Worm (Caenorhabditis elegans): ENCODE data around the gene T13C2.7.
"Not testable (repeated sequence)": the region's sequence is repeated elsewhere in the genome, so short reads cannot be mapped to it uniquely, and the experiment has no call there.

The T13C2.7 gene

ce11 chrII:6764734-6765133 lies 14.5 kb upstream of the T13C2.7 start, which contains the start of gene nlp-50:
nlp-50 (plus strand) TSS chrII:6765034.
- no peak for TF ChIP-seq lin-32 (GFP tag; optimal IDR thresholded peaks at IDR 0.05)
- no peak for TF ChIP-seq mab-5 (tag; optimal IDR thresholded peaks at IDR 0.05)
- TF ChIP-seq lsy-2 (tag; optimal IDR thresholded peaks at IDR 0.05), result no peak
- TF ChIP-seq ztf-11 (tag; optimal IDR thresholded peaks at IDR 0.05), result no peak
- no peak for TF ChIP-seq ham-2 (GFP tag; optimal IDR thresholded peaks at IDR 0.05)
- no peak for TF ChIP-seq sptf-1 (tag; optimal IDR thresholded peaks at IDR 0.05)

ce11 chrII:6768014-6768413 lies 11.2 kb upstream of the T13C2.7 start, which contains the start of gene F41G3.18:
F41G3.18 (plus strand) TSS chrII:6768314.
- TF ChIP-seq ceh-39 (tag; optimal IDR thresholded peaks at IDR 0.05), result no peak
- no peak for TF ChIP-seq nhr-2 (tag; optimal IDR thresholded peaks at IDR 0.05)
- no peak for TF ChIP-seq mls-2 (tag; optimal IDR thresholded peaks at IDR 0.05)
- no peak for TF ChIP-seq flh-1 (GFP tag; optimal IDR thresholded peaks at IDR 0.05)
- TF ChIP-seq ceh-83 (GFP tag; optimal IDR thresholded peaks at IDR 0.05), result no peak
- no peak for TF ChIP-seq cnd-1 (tag; optimal IDR thresholded peaks at IDR 0.05)
- TF ChIP-seq hlh-1 (tag; optimal IDR thresholded peaks at IDR 0.05), result no peak

ce11 chrII:6770030-6770429 lies 9.2 kb upstream of the T13C2.7 start:
- TF ChIP-seq lin-13 (tag; optimal IDR thresholded peaks at IDR 0.05) (no peak), unc-62 (GFP tag; optimal IDR thresholded peaks at IDR 0.05) (no peak), zip-8 (tag; optimal IDR thresholded peaks at IDR 0.05) (no peak), M03D4.4 (tag; optimal IDR thresholded peaks at IDR 0.05) (no peak), lsy-2 (tag; optimal IDR thresholded peaks at IDR 0.05) (no peak), blmp-1 (tag; optimal IDR thresholded peaks at IDR 0.05) (no peak), nhr-76 (tag; optimal IDR thresholded peaks at IDR 0.05) (no peak), bed-3 (GFP tag; optimal IDR thresholded peaks at IDR 0.05) (no peak), drap-1 (GFP tag; optimal IDR thresholded peaks at IDR 0.05) (no peak), nhr-12 (tag; optimal IDR thresholded peaks at IDR 0.05) (no peak)

- no peak for TF ChIP-seq elt-1 (tag; optimal IDR thresholded peaks at IDR 0.05; ENCODE audit: borderline replicate concordance, insufficient read depth)
- TF ChIP-seq ces-1 (GFP tag; optimal IDR thresholded peaks at IDR 0.05), result peak; percentile 73
These were observed 6.7 kb upstream of the T13C2.7 start for ce11 chrII:6772482-6772881.

ce11 chrII:6775076-6775475 lies 4.1 kb upstream of the T13C2.7 start, which contains the start of gene agr-1:
agr-1 (minus strand) TSS chrII:6775176.
- not testable (repeated sequence) for TF ChIP-seq blmp-1, ztf-11, mep-1 (tag; optimal IDR thresholded peaks at IDR 0.05)

- TF ChIP-seq mab-5 (tag; optimal IDR thresholded peaks at IDR 0.05), result no peak
- peak; percentile 9 for TF ChIP-seq sptf-1 (tag; optimal IDR thresholded peaks at IDR 0.05)
- no peak for TF ChIP-seq snpc-4 (tag; optimal IDR thresholded peaks at IDR 0.05)
- no peak for TF ChIP-seq drap-1 (GFP tag; optimal IDR thresholded peaks at IDR 0.05)
- TF ChIP-seq unc-120 (tag; optimal IDR thresholded peaks at IDR 0.05; ENCODE audit: poor library complexity, severe bottlenecking), result no peak
- TF ChIP-seq bed-3 (GFP tag; optimal IDR thresholded peaks at IDR 0.05), result no peak
- no peak for TF ChIP-seq unc-39 (tag; optimal IDR thresholded peaks at IDR 0.05)
- no peak for TF ChIP-seq tbx-8 (GFP tag; optimal IDR thresholded peaks at IDR 0.05)
- no peak for TF ChIP-seq pha-4 (tag; optimal IDR thresholded peaks at IDR 0.05)
- TF ChIP-seq ces-1 (GFP tag; optimal IDR thresholded peaks at IDR 0.05), result peak; percentile 44
- no peak for TF ChIP-seq zip-8 (tag; optimal IDR thresholded peaks at IDR 0.05)
- no peak for TF ChIP-seq nhr-2 (tag; optimal IDR thresholded peaks at IDR 0.05)
- TF ChIP-seq hlh-1 (tag; optimal IDR thresholded peaks at IDR 0.05), result no peak
- no peak for TF ChIP-seq ztf-11 (tag; optimal IDR thresholded peaks at IDR 0.05)
- TF ChIP-seq cnd-1 (tag; optimal IDR thresholded peaks at IDR 0.05), result no peak
These were observed 2.7 kb upstream of the T13C2.7 start, which contains the start of gene ssup-72 for ce11 chrII:6776418-6777034. ssup-72 (plus strand) TSS chrII:6776598.

Measured in whole organism, mixed stage, embryonic.